Fruit fly (Drosophila melanogaster): ENCODE results near the gene CG15571.

DNA sequence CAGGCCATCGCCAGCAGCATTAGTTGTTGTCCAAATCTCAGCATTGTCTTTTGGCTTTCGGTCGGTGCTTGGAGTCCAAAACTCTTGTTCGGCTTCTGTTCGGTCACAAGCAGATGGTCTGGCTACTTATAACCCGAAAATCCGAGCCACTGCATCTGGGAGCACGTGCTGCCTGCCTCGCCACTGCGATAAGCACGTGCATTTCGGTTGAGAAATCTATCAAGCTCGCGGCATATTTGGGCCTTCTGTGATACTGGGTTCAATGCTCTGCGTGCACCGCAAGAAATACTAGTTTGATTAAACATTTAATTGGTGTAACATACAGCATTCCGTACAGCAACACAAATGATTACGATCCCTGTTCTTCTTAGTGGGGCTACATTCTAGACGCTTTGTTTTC is 25.5 kb upstream of the CG15571 start, which contains the start of gene Femcoat:
- TF ChIP-seq rn (GFP tag; IDR thresholded peaks at IDR 0.05) (no peak), gl (tag; optimal IDR thresholded peaks at IDR 0.05) (no peak), Ets98B (GFP tag; IDR thresholded peaks at IDR 0.05) (no peak), CG13204 (GFP tag; optimal IDR thresholded peaks at IDR 0.05) (no peak), CG9948 (tag; optimal IDR thresholded peaks at IDR 0.05) (no peak), CG10348 (GFP tag; IDR thresholded peaks at IDR 0.05) (no peak), CG32121 (GFP tag; IDR thresholded peaks at IDR 0.05) (no peak), Snoo (tag; optimal IDR thresholded peaks at IDR 0.05) (no peak), CG4496 (GFP tag; IDR thresholded peaks at IDR 0.05) (no peak)
